Worm (Caenorhabditis elegans) whole organism, L3 larva: Measurements from ENCODE around the gene scav-4.
A peak's percentile ranks its signal among the peaks of the same experiment; 100 is the strongest.

ENCODE experiments used
- R02D3.7 ChIP-seq: fragments of 150-350 bp; optimal IDR thresholded peaks from 2 replicates; lab custom pipeline; 2014; ENCODE audit warnings: missing biosample characterization, missing genetic modification characterization
- ama-1 ChIP-seq: fragments of 150-350 bp; optimal IDR thresholded peaks from 2 replicates; lab custom pipeline; 2018
- jun-1 ChIP-seq: fragments of 150-350 bp; optimal IDR thresholded peaks from 2 replicates; lab custom pipeline; 2014; ENCODE audit warnings: missing biosample characterization, missing genetic modification reagents, missing genetic modification characterization
- mdl-1 ChIP-seq: fragments of 150-350 bp; optimal IDR thresholded peaks from 2 replicates; lab custom pipeline; 2014; ENCODE audit warnings: missing biosample characterization, missing genetic modification characterization
- mml-1 ChIP-seq: fragments of 150-350 bp; sonication (generic microtip); optimal IDR thresholded peaks from 3 replicates; lab custom pipeline; 2014; ENCODE audit warnings: missing biosample characterization, missing genetic modification characterization
- nhr-25 ChIP-seq: sonication (generic microtip); optimal IDR thresholded peaks from 2 replicates; lab custom pipeline; 2017; ENCODE audit warnings: missing biosample characterization, missing genetic modification characterization
- nhr-76 ChIP-seq: fragments of 150-350 bp; sonication (generic microtip); optimal IDR thresholded peaks from 5 replicates; lab custom pipeline; 2014; ENCODE audit warnings: missing biosample characterization, missing genetic modification characterization
- pha-4 ChIP-seq: fragments of 150-350 bp; optimal IDR thresholded peaks from 2 replicates; lab custom pipeline; 2014; ENCODE audit warnings: missing biosample characterization, missing genetic modification reagents, missing genetic modification characterization

DNA sequence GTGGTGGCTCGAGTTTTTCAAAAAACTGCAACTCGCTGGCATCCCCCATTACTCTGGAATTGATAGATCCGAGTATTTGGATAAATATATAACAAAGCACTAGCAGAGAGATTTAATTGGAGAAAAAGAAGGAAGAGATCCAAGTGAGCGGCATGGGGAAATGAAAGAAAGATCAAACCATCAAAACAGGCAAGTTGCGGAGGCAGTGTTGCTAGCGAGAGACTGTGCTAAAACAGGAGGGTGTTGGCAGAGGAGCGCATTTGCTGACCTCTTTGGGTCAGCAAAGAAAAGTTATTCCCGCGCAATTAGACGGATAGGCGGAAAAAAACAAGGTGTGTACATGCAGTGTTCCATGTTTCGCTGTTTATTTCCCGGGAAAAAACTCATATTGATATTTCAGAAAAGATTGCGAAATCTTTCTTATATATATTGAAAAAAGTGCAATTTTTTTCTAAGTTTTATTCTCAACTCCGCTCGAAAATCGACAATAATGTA lies 5.9 kb upstream of the scav-4 start, which contains the start of gene ppk-3:
- TF ChIP-seq mdl-1 (tag; lab: Kevin White, UChicago): no peak
- TF ChIP-seq jun-1 (tag; lab: Kevin White, UChicago): peak; percentile 61
- no peak for TF ChIP-seq ama-1
- TF ChIP-seq nhr-76 (tag; lab: Kevin White, UChicago): no peak
- TF ChIP-seq nhr-25 (tag; lab: Kevin White, UChicago): peak; percentile 94
- peak; percentile 87 for TF ChIP-seq pha-4 (tag; lab: Kevin White, UChicago)
- TF ChIP-seq mml-1 (tag; lab: Kevin White, UChicago): no peak
- TF ChIP-seq R02D3.7 (tag; lab: Kevin White, UChicago): peak; percentile 52
